Fruit fly (Drosophila melanogaster) S2 (cell line): ENCODE results near the gene CG13097.

Experiments used
- CG8478 ChIP-seq: fragments of >200 bp; optimal IDR thresholded peaks from 2 replicates; lab custom pipeline; 2018
- CTCF ChIP-seq, 2 experiments: fragments of >200 bp; optimal IDR thresholded peaks; 2 replicates each; lab custom pipeline; 2018

DNA sequence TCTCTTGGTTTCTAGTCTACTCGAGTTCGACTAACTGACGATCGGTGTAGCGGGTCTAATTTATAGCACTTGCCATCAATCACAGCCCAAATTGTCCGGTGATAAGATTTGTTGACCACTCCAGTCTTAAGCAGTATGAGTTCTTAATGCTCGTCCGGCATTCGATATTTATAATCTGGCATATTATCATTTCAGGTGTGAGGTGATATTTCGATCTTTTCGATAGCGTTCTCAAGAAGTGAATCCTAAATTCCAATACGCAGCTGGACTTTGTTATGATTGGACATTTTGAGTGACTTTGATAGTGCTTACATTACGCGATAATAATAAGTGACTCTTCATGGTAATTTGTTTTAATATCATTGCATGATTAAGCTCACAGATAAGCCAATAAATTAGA, 18.4 kb downstream of the CG13097 start, which contains the start of gene Bace:
- TF ChIP-seq CG8478 (lab: Kevin White, UChicago) (no peak), CTCF (optimal IDR thresholded peaks at IDR 0.05; lab: Kevin White, UChicago) (no peak)
